Worm (Caenorhabditis elegans): Measurements from ENCODE around the gene dpy-8.

dpy-8 gene

ce11 chrX:5119246-5119645, 31.0 kb downstream of the dpy-8 start (continued):
- TF ChIP-seq K11D2.4 (GFP tag; IDR thresholded peaks at IDR 0.05) (no peak), C06A6.2 (GFP tag; conservative IDR thresholded peaks at IDR 0.05) (no peak), nhr-90 (tag; optimal IDR thresholded peaks at IDR 0.05) (peak; percentile 8), ztf-18 (tag; optimal IDR thresholded peaks at IDR 0.05) (no peak), F37B4.10 (GFP tag; IDR thresholded peaks at IDR 0.05) (no peak), attf-3 (GFP tag; conservative IDR thresholded peaks at IDR 0.05) (no peak), sdz-38 (tag; optimal IDR thresholded peaks at IDR 0.05) (no peak), bed-2 (GFP tag; IDR thresholded peaks at IDR 0.05) (no peak), F10E7.11 (tag; optimal IDR thresholded peaks at IDR 0.05) (no peak), B0336.3 (GFP tag; IDR thresholded peaks at IDR 0.05) (0 out of 2 replicates have a peak, but pooled peaks have one; percentile 31), dox-1 (GFP tag; IDR thresholded peaks at IDR 0.05) (peak; percentile 39; the same call in 1 of the 2 replicates), F55B11.4 (tag; optimal IDR thresholded peaks at IDR 0.05; ENCODE audit: borderline replicate concordance, insufficient read depth) (no peak), zfh-2 (GFP tag; conservative IDR thresholded peaks at IDR 0.05) (peak; percentile 71), lin-54 (GFP tag; optimal IDR thresholded peaks at IDR 0.05) (no peak), ZK185.1 (tag; optimal IDR thresholded peaks at IDR 0.05; ENCODE audit: poor library complexity, severe bottlenecking) (no peak), hlh-12 (tag; optimal IDR thresholded peaks at IDR 0.05) (no peak), lsl-1 (GFP tag; optimal IDR thresholded peaks at IDR 0.05) (no peak), dpff-1 (tag; optimal IDR thresholded peaks at IDR 0.05) (no peak), F57C9.4 (tag; optimal IDR thresholded peaks at IDR 0.05) (no peak), T26A5.8 (tag; optimal IDR thresholded peaks at IDR 0.05) (no peak), ama-1 (optimal IDR thresholded peaks at IDR 0.05) (no peak), ama-1 (GFP tag; optimal IDR thresholded peaks at IDR 0.05) (no peak), F33H1.4 (GFP tag; IDR thresholded peaks at IDR 0.05) (no peak), efl-1 (GFP tag; optimal IDR thresholded peaks at IDR 0.05) (no peak), egl-18 (GFP tag; IDR thresholded peaks at IDR 0.05) (no peak), rcor-1 (GFP tag; IDR thresholded peaks at IDR 0.05) (no peak), ccch-3 (GFP tag; optimal IDR thresholded peaks at IDR 0.05) (no peak), unc-130 (GFP tag; optimal IDR thresholded peaks at IDR 0.05) (no peak), mcd-1 (GFP tag; IDR thresholded peaks at IDR 0.05) (peak; percentile 16; the same call in 1 of the 2 replicates), F52B5.7 (tag; optimal IDR thresholded peaks at IDR 0.05) (no peak), snpc-1.3 (tag; optimal IDR thresholded peaks at IDR 0.05; ENCODE audit: insufficient read depth) (no peak), aptf-3 (GFP tag; IDR thresholded peaks at IDR 0.05) (no peak), ets-4 (GFP tag; optimal IDR thresholded peaks at IDR 0.05) (peak; percentile 16), sptf-2 (GFP tag; optimal IDR thresholded peaks at IDR 0.05) (no peak), ceh-27 (GFP tag; optimal IDR thresholded peaks at IDR 0.05) (peak; percentile 12), K12H6.12 (tag; optimal IDR thresholded peaks at IDR 0.05) (no peak), F22D6.2 (tag; optimal IDR thresholded peaks at IDR 0.05) (no peak), attf-5 (GFP tag; optimal IDR thresholded peaks at IDR 0.05) (peak; percentile 33), gei-17 (GFP tag; optimal IDR thresholded peaks at IDR 0.05) (peak; percentile 16), ceh-40 (GFP tag; IDR thresholded peaks at IDR 0.05) (no peak), pha-4 (tag; optimal IDR thresholded peaks at IDR 0.05) (no peak), nhr-120 (GFP tag; IDR thresholded peaks at IDR 0.05) (no peak), F49E8.2 (tag; optimal IDR thresholded peaks at IDR 0.05; ENCODE audit: insufficient read depth) (no peak), snpc-3.4 (tag; optimal IDR thresholded peaks at IDR 0.05) (no peak), chd-7 (tag; optimal IDR thresholded peaks at IDR 0.05) (peak; percentile 24), Y95B8A.8 (GFP tag; IDR thresholded peaks at IDR 0.05) (no peak), tlf-1 (GFP tag; optimal IDR thresholded peaks at IDR 0.05) (no peak), rpc-1 (optimal IDR thresholded peaks at IDR 0.05) (no peak), rpc-1 (tag; optimal IDR thresholded peaks at IDR 0.05) (no peak), madf-3 (GFP tag; IDR thresholded peaks at IDR 0.05) (no peak)

Measured in whole organism, young adult.